Fruit fly (Drosophila melanogaster) whole organism, pupa: ENCODE data around the gene PIG-P.

Experiments
- CG10348 ChIP-seq: fragments of 200-800 bp; sonication (Bioruptor generic); IDR thresholded peaks from 2 replicates; pipeline ENCODE4 v1.3.6; 2022; ENCODE audit warnings: missing biosample characterization, missing genetic modification characterization
- CG12605 ChIP-seq: fragments of 200-800 bp; sonication (Bioruptor generic); IDR thresholded peaks from 2 replicates; pipeline ENCODE4 v1.3.6; 2022; ENCODE audit warnings: missing biosample characterization, missing genetic modification characterization
- CG17806 ChIP-seq: fragments of 200-800 bp; sonication (Bioruptor generic); optimal IDR thresholded peaks from 2 replicates; lab custom pipeline; 2018; ENCODE audit warnings: missing biosample characterization, mild to moderate bottlenecking, missing genetic modification characterization, moderate library complexity
- CG4496 ChIP-seq: fragments of 200-800 bp; sonication (Bioruptor generic); IDR thresholded peaks from 3 replicates; pipeline ENCODE4 v1.3.6; 2022; ENCODE audit warnings: missing biosample characterization, missing genetic modification characterization
- D1 ChIP-seq: fragments of 200-800 bp; sonication (Bioruptor generic); optimal IDR thresholded peaks from 2 replicates; lab custom pipeline; 2018; ENCODE audit warnings: missing biosample characterization, mild to moderate bottlenecking, missing genetic modification characterization, moderate library complexity
- Ets98B ChIP-seq: fragments of 200-800 bp; sonication (Bioruptor generic); IDR thresholded peaks from 2 replicates; pipeline ENCODE4 v1.3.6; 2022; ENCODE audit warnings: missing biosample characterization, missing genetic modification characterization

dm6 chr3R:26034643-26035368 lies 23.2 kb downstream of the PIG-P start:
- TF ChIP-seq CG17806 (tag; lab: Kevin White, UChicago): no peak
- no peak for TF ChIP-seq CG10348 (GFP tag; lab: Robert Waterston, UW)
- TF ChIP-seq D1 (tag; lab: Kevin White, UChicago): no peak
- TF ChIP-seq CG4496 (GFP tag; lab: Robert Waterston, UW): no peak
- TF ChIP-seq Ets98B (GFP tag; lab: Robert Waterston, UW): no peak
- no peak for TF ChIP-seq CG12605 (GFP tag; lab: Robert Waterston, UW)
